Fruit fly (Drosophila melanogaster) whole organism, embryonic: ENCODE measurements around the gene kud.

ENCODE experiments used
- ATbp ChIP-seq: fragments of 200-800 bp; sonication (Bioruptor generic); optimal IDR thresholded peaks from 2 replicates; lab custom pipeline; 2017; ENCODE audit warnings: missing biosample characterization, mild to moderate bottlenecking, missing genetic modification characterization, missing genetic modification reagents
- C15 ChIP-seq: fragments of 200-800 bp; sonication (Bioruptor generic); IDR thresholded peaks from 3 replicates; pipeline ENCODE4 v1.3.6; 2022; ENCODE audit warnings: missing biosample characterization, missing genetic modification characterization
- CG10565 ChIP-seq: fragments of 200-800 bp; sonication (Bioruptor generic); optimal IDR thresholded peaks from 3 replicates; lab custom pipeline; 2016; ENCODE audit warnings: missing biosample characterization, mild to moderate bottlenecking, missing genetic modification characterization
- CG10959 ChIP-seq: fragments of 200-800 bp; sonication (Bioruptor generic); IDR thresholded peaks from 2 replicates; pipeline ENCODE4 v1.3.6; 2022; ENCODE audit warnings: missing biosample characterization, missing genetic modification characterization
- CG11247 ChIP-seq: fragments of 200-800 bp; sonication (Bioruptor generic); IDR thresholded peaks from 2 replicates; pipeline ENCODE4 v1.3.6; 2022; ENCODE audit warnings: missing biosample characterization, missing genetic modification characterization
- CG12071 ChIP-seq: fragments of 200-800 bp; sonication (Bioruptor generic); optimal IDR thresholded peaks from 3 replicates; lab custom pipeline; 2018; ENCODE audit warnings: missing biosample characterization, mild to moderate bottlenecking, missing genetic modification characterization
- CG12299 ChIP-seq: fragments of 200-800 bp; sonication (Bioruptor generic); optimal IDR thresholded peaks from 2 replicates; lab custom pipeline; 2018; ENCODE audit warnings: missing biosample characterization, mild to moderate bottlenecking, missing genetic modification characterization
- CG13123 ChIP-seq: fragments of 200-800 bp; sonication (Bioruptor generic); optimal IDR thresholded peaks from 2 replicates; lab custom pipeline; 2016; ENCODE audit warnings: missing biosample characterization, missing genetic modification characterization
- CG14050 ChIP-seq: fragments of 200-800 bp; sonication (Bioruptor generic); IDR thresholded peaks from 3 replicates; pipeline ENCODE4 v1.3.6; 2022; ENCODE audit warnings: missing biosample characterization, missing genetic modification characterization
- CG15269 ChIP-seq: fragments of 200-800 bp; sonication (Bioruptor generic); optimal IDR thresholded peaks from 2 replicates; lab custom pipeline; 2018; ENCODE audit warnings: missing biosample characterization, mild to moderate bottlenecking, missing genetic modification characterization, moderate library complexity
- CG17802 ChIP-seq: fragments of 200-800 bp; sonication (Bioruptor generic); optimal IDR thresholded peaks from 2 replicates; lab custom pipeline; 2018; ENCODE audit warnings: missing biosample characterization, mild to moderate bottlenecking, missing genetic modification characterization, moderate library complexity
- CG2678 ChIP-seq: fragments of 200-800 bp; sonication (Bioruptor generic); optimal IDR thresholded peaks from 3 replicates; lab custom pipeline; 2019; ENCODE audit warnings: missing biosample characterization, mild to moderate bottlenecking, missing genetic modification characterization, moderate library complexity
- CG30020 ChIP-seq: fragments of 200-800 bp; optimal IDR thresholded peaks from 2 replicates; lab custom pipeline; 2019; ENCODE audit warnings: missing biosample characterization, mild to moderate bottlenecking, missing genetic modification characterization, moderate library complexity
- CG33557 ChIP-seq: fragments of 200-800 bp; sonication (Bioruptor generic); optimal IDR thresholded peaks from 2 replicates; lab custom pipeline; 2019; ENCODE audit warnings: missing biosample characterization, mild to moderate bottlenecking, missing genetic modification characterization, moderate library complexity
- CG34224 ChIP-seq: fragments of 200-800 bp; sonication (Bioruptor generic); IDR thresholded peaks from 3 replicates; pipeline ENCODE4 v1.3.6; 2022; ENCODE audit warnings: missing biosample characterization, missing genetic modification characterization; ENCODE audit not compliant: partially characterized antibody
- CG5953 ChIP-seq: fragments of 200-800 bp; sonication (Bioruptor generic); IDR thresholded peaks from 2 replicates; pipeline ENCODE4 v1.3.6; 2022; ENCODE audit warnings: missing biosample characterization, missing genetic modification characterization
- CG6254 ChIP-seq: fragments of 200-800 bp; sonication (Bioruptor generic); optimal IDR thresholded peaks from 3 replicates; lab custom pipeline; 2017; ENCODE audit warnings: mild to moderate bottlenecking, missing biosample characterization, missing genetic modification reagents, missing genetic modification characterization
- CG6272 ChIP-seq: fragments of 200-800 bp; sonication (Bioruptor generic); IDR thresholded peaks from 2 replicates; pipeline ENCODE4 v1.3.6; 2022; ENCODE audit warnings: missing biosample characterization, missing genetic modification characterization
- CG6683 ChIP-seq: fragments of 200-800 bp; sonication (Bioruptor generic); optimal IDR thresholded peaks from 2 replicates; lab custom pipeline; 2017; ENCODE audit warnings: missing biosample characterization, mild to moderate bottlenecking, missing genetic modification characterization, missing genetic modification reagents
- CG6854 ChIP-seq: fragments of 200-800 bp; sonication (Bioruptor generic); optimal IDR thresholded peaks from 3 replicates; lab custom pipeline; 2017; ENCODE audit warnings: missing biosample characterization, mild to moderate bottlenecking, missing genetic modification characterization
- CG7271 ChIP-seq: fragments of 200-800 bp; sonication (Bioruptor generic); optimal IDR thresholded peaks from 2 replicates; lab custom pipeline; 2018; ENCODE audit warnings: missing biosample characterization, mild to moderate bottlenecking, missing genetic modification characterization, moderate library complexity
- CG7372 ChIP-seq: fragments of 200-800 bp; sonication (Bioruptor generic); IDR thresholded peaks from 2 replicates; pipeline ENCODE4 v1.3.6; 2022; ENCODE audit warnings: missing biosample characterization, missing genetic modification characterization
- CG8359 ChIP-seq: fragments of 200-800 bp; sonication (Bioruptor generic); optimal IDR thresholded peaks from 2 replicates; lab custom pipeline; 2017; ENCODE audit warnings: missing biosample characterization, mild to moderate bottlenecking, missing genetic modification characterization, borderline replicate concordance
- CG9727 ChIP-seq: fragments of 200-800 bp; sonication (Bioruptor generic); optimal IDR thresholded peaks from 3 replicates; lab custom pipeline; 2017; ENCODE audit warnings: missing biosample characterization, mild to moderate bottlenecking, missing genetic modification characterization
- CTCF ChIP-seq: fragments of 200-800 bp; sonication (Bioruptor generic); optimal IDR thresholded peaks from 2 replicates; lab custom pipeline; 2017; ENCODE audit warnings: missing biosample characterization, mild to moderate bottlenecking, missing genetic modification characterization, moderate library complexity
- H15 ChIP-seq: fragments of 200-800 bp; sonication (Bioruptor generic); IDR thresholded peaks from 3 replicates; pipeline ENCODE4 v1.3.6; 2022; ENCODE audit warnings: missing biosample characterization, missing genetic modification characterization
- HmgD ChIP-seq: fragments of 200-800 bp; sonication (Bioruptor generic); optimal IDR thresholded peaks from 3 replicates; lab custom pipeline; 2016; ENCODE audit warnings: missing biosample characterization, missing genetic modification characterization
- Hsf ChIP-seq: fragments of 200-800 bp; sonication (Bioruptor generic); optimal IDR thresholded peaks from 3 replicates; lab custom pipeline; 2016; ENCODE audit warnings: missing biosample characterization, missing genetic modification characterization
- Lpt ChIP-seq: fragments of >200 bp; optimal IDR thresholded peaks from 2 replicates; lab custom pipeline; 2018; ENCODE audit warnings: missing biosample characterization, missing genetic modification characterization
- Mrtf ChIP-seq: fragments of 200-800 bp; sonication (Bioruptor generic); IDR thresholded peaks from 3 replicates; pipeline ENCODE4 v1.3.6; 2022; ENCODE audit warnings: missing biosample characterization, missing genetic modification characterization
- Oaz ChIP-seq: fragments of 200-800 bp; sonication (Bioruptor generic); IDR thresholded peaks from 2 replicates; pipeline ENCODE4 v1.3.6; 2022; ENCODE audit warnings: missing biosample characterization, missing genetic modification characterization
- TFAM ChIP-seq: fragments of 200-800 bp; sonication (Bioruptor generic); optimal IDR thresholded peaks from 2 replicates; lab custom pipeline; 2017; ENCODE audit warnings: missing biosample characterization, missing genetic modification characterization, inconsistent platforms
- Vsx1 ChIP-seq: fragments of 200-800 bp; sonication (Bioruptor generic); optimal IDR thresholded peaks from 2 replicates; lab custom pipeline; 2017; ENCODE audit warnings: missing biosample characterization, mild to moderate bottlenecking, missing genetic modification characterization, missing genetic modification reagents
- ase ChIP-seq: fragments of 200-800 bp; sonication (Bioruptor generic); IDR thresholded peaks from 3 replicates; pipeline ENCODE4 v1.3.6; 2022; ENCODE audit warnings: missing biosample characterization, missing genetic modification characterization
- caup ChIP-seq: fragments of 200-800 bp; sonication (Bioruptor generic); optimal IDR thresholded peaks from 3 replicates; lab custom pipeline; 2017; ENCODE audit warnings: missing biosample characterization, mild to moderate bottlenecking, missing genetic modification characterization, moderate library complexity; ENCODE audit not compliant: severe bottlenecking
- gcm2 ChIP-seq: fragments of 200-800 bp; sonication (Bioruptor generic); optimal IDR thresholded peaks from 2 replicates; lab custom pipeline; 2016; ENCODE audit warnings: missing biosample characterization, missing genetic modification characterization
- insv ChIP-seq, 2 experiments: fragments of 200-800 bp; sonication (Bioruptor generic); optimal IDR thresholded peaks; 3 replicates each; lab custom pipeline; 2016 to 2018; ENCODE audit warnings: missing biosample characterization in 2 of 2, missing genetic modification characterization in 2 of 2
- lbe ChIP-seq: fragments of 200-800 bp; sonication (Bioruptor generic); optimal IDR thresholded peaks from 2 replicates; lab custom pipeline; 2016; ENCODE audit warnings: missing biosample characterization, mild to moderate bottlenecking, missing genetic modification characterization
- lov ChIP-seq, 2 experiments: fragments of 200-800 bp in 1 of 2; fragments of >200 bp in 1 of 2; sonication (Bioruptor generic) in 1 of 2; IDR thresholded peaks in 1 of 2; optimal IDR thresholded peaks in 1 of 2; 2 replicates in 1 of 2; 3 replicates in 1 of 2; pipeline versions ENCODE4 v1.3.6 to Lab custom; 2017 to 2022; ENCODE audit warnings: missing biosample characterization in 1 of 2, missing genetic modification characterization in 1 of 2
- maf-S ChIP-seq: fragments of 200-800 bp; sonication (Bioruptor generic); optimal IDR thresholded peaks from 2 replicates; lab custom pipeline; 2016; ENCODE audit warnings: missing biosample characterization, missing genetic modification characterization
- mam ChIP-seq: fragments of 200-800 bp; sonication (Bioruptor generic); optimal IDR thresholded peaks from 3 replicates; lab custom pipeline; 2016; ENCODE audit warnings: missing biosample characterization, missing genetic modification characterization
- nerfin-1 ChIP-seq: fragments of 200-800 bp; sonication (Bioruptor generic); optimal IDR thresholded peaks from 3 replicates; lab custom pipeline; 2019; ENCODE audit warnings: missing biosample characterization, mild to moderate bottlenecking, missing genetic modification characterization, moderate library complexity
- pnt ChIP-seq: fragments of 200-800 bp; sonication (Bioruptor generic); optimal IDR thresholded peaks from 3 replicates; lab custom pipeline; 2016; ENCODE audit warnings: missing biosample characterization, missing genetic modification characterization
- ro ChIP-seq: fragments of 200-800 bp; sonication (Bioruptor generic); IDR thresholded peaks from 2 replicates; pipeline ENCODE4 v1.3.6; 2022; ENCODE audit warnings: missing biosample characterization, missing genetic modification characterization
- shn ChIP-seq: fragments of 200-800 bp; sonication (Bioruptor generic); optimal IDR thresholded peaks from 3 replicates; lab custom pipeline; 2016; ENCODE audit warnings: missing biosample characterization, missing genetic modification characterization
- toy ChIP-seq: fragments of 200-800 bp; sonication (Bioruptor generic); IDR thresholded peaks from 2 replicates; pipeline ENCODE4 v1.3.6; 2022; ENCODE audit warnings: missing biosample characterization, missing genetic modification characterization
- trem ChIP-seq: fragments of 200-800 bp; optimal IDR thresholded peaks from 3 replicates; lab custom pipeline; 2019; ENCODE audit warnings: missing biosample characterization, mild to moderate bottlenecking, missing genetic modification characterization, moderate library complexity
- vnd ChIP-seq: fragments of 200-800 bp; sonication (Bioruptor generic); IDR thresholded peaks from 3 replicates; pipeline ENCODE4 v1.3.6; 2022; ENCODE audit warnings: missing biosample characterization, missing genetic modification characterization; ENCODE audit not compliant: partially characterized antibody
- zen ChIP-seq: fragments of 200-800 bp; sonication (Bioruptor generic); optimal IDR thresholded peaks from 3 replicates; lab custom pipeline; 2018; ENCODE audit warnings: missing biosample characterization, mild to moderate bottlenecking, missing genetic modification characterization, moderate library complexity

The kud gene

DNA sequence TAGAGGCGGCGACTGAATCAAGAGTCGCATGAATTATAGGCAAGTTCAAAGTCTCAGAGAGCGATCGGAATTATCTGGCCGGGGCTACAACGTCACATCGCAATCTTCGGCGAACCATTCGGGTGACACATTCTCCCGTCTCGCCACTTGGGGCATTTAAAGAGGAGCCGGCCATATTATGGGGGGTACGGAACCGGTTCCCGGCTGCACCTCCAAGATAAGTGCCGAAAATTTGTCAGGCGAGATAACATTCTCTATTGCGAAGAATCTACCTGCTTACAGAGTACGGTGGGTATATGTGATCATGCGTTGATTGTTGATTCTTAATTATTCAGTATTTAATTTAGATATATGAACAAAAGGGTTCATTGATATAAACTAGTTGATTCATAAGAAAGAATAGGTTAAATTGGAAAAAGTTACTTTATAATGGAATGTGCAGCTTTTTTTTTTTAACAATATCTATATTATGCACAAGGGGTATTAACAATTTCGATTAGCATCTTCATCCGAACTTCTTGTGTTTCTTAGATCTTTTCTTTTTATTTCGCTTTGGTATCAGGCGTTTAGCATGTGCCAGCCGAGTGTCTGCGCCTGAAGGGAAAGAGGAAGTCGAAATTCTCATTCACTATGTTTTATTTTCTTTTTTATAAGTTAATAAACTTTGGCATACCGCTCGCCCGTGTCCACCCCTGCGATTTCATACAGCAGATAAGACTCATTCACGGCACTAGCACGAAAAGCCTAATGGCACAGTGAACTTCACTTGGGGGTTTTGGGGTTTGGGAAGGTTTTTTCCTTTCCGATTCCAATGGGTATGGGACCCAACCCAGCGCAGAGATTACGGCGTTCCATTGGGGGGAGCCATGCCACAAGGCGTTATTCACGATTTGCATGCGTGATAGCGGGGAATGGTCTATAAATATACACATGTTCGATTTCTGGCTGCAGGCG is 43.0 kb downstream of the kud start (continued):
- no peak for TF ChIP-seq CG6683 (GFP tag; lab: Kevin White, UChicago)
- no peak for TF ChIP-seq mam (GFP tag; lab: Kevin White, UChicago)
- TF ChIP-seq lbe (GFP tag; lab: Kevin White, UChicago): peak; percentile 42
- no peak for TF ChIP-seq CG12299 (tag; lab: Kevin White, UChicago)
- TF ChIP-seq HmgD (GFP tag; lab: Kevin White, UChicago): no peak
- TF ChIP-seq CG6272 (GFP tag; lab: Robert Waterston, UW): peak; percentile 34; the same call in 1 of the 2 replicates
- TF ChIP-seq Oaz (GFP tag; lab: Robert Waterston, UW): no peak
- TF ChIP-seq CG10959 (GFP tag; lab: Robert Waterston, UW): no peak
- peak; percentile 76 for TF ChIP-seq CG2678 (tag; lab: Kevin White, UChicago)
- TF ChIP-seq CG6854 (GFP tag; lab: Kevin White, UChicago): no peak
- no peak for TF ChIP-seq nerfin-1 (tag; lab: Kevin White, UChicago)
- no peak for TF ChIP-seq CG34224 (GFP tag; lab: Robert Waterston, UW)
- TF ChIP-seq CG7372 (GFP tag; lab: Robert Waterston, UW): no peak; the same call in 1 of the 2 replicates
- TF ChIP-seq maf-S (GFP tag; lab: Kevin White, UChicago): no peak
- no peak for TF ChIP-seq TFAM (GFP tag; lab: Kevin White, UChicago)
- TF ChIP-seq ATbp (GFP tag; lab: Kevin White, UChicago): no peak
- TF ChIP-seq CG6254 (GFP tag; lab: Kevin White, UChicago): peak; percentile 0
- TF ChIP-seq CG9727: peak; percentile 81
- TF ChIP-seq gcm2: no peak
- no peak for TF ChIP-seq ase
- no peak for TF ChIP-seq CTCF (GFP tag; lab: Kevin White, UChicago)
- TF ChIP-seq CG10565: no peak
- TF ChIP-seq Lpt (GFP tag; lab: Kevin White, UChicago): no peak
- no peak for TF ChIP-seq trem (tag; lab: Kevin White, UChicago)
- no peak for TF ChIP-seq CG11247
- peak; percentile 25 for TF ChIP-seq CG15269 (tag; lab: Kevin White, UChicago)
- TF ChIP-seq ro (GFP tag; lab: Robert Waterston, UW): no peak
- TF ChIP-seq CG14050 (GFP tag; lab: Robert Waterston, UW): no peak
- TF ChIP-seq Hsf (GFP tag; lab: Kevin White, UChicago): peak; percentile 57
- TF ChIP-seq lov (optimal IDR thresholded peaks at IDR 0.05; lab: Kevin White, UChicago): no peak
- 0 out of 3 replicates have a peak, but pooled peaks have one; percentile 51 for TF ChIP-seq lov (GFP tag; IDR thresholded peaks at IDR 0.05; lab: Robert Waterston, UW)
- TF ChIP-seq vnd: no peak
- TF ChIP-seq toy (GFP tag; lab: Robert Waterston, UW): no peak
- no peak for TF ChIP-seq CG30020
- TF ChIP-seq CG7271: no peak
- no peak for TF ChIP-seq C15
- TF ChIP-seq shn (GFP tag; lab: Kevin White, UChicago): peak; percentile 5
- TF ChIP-seq CG17802 (tag; lab: Kevin White, UChicago): no peak
- TF ChIP-seq Vsx1 (GFP tag; lab: Kevin White, UChicago): no peak
- TF ChIP-seq H15: no peak
- TF ChIP-seq CG33557 (GFP tag; lab: Kevin White, UChicago): no peak
- TF ChIP-seq zen (tag; lab: Kevin White, UChicago): peak; percentile 54
- TF ChIP-seq CG8359: peak; percentile 23
- TF ChIP-seq pnt (GFP tag; lab: Kevin White, UChicago): no peak
- TF ChIP-seq Mrtf (GFP tag; lab: Robert Waterston, UW): no peak
- TF ChIP-seq CG12071 (GFP tag; lab: Kevin White, UChicago): no peak
- TF ChIP-seq insv (GFP tag; optimal IDR thresholded peaks at IDR 0.05; lab: Kevin White, UChicago): no peak
- TF ChIP-seq CG5953 (GFP tag; lab: Robert Waterston, UW): no peak
- TF ChIP-seq caup (GFP tag; lab: Kevin White, UChicago): peak; percentile 39
- no peak for TF ChIP-seq CG13123 (GFP tag; lab: Kevin White, UChicago)
